Fruit fly (Drosophila melanogaster) whole organism, wandering third instar larva: Measurements from ENCODE around the gene Cyp1.
A peak's percentile ranks its signal among the peaks of the same experiment; 100 is the strongest.

Experiments used
- Abd-B ChIP-seq: fragments of >200 bp; optimal IDR thresholded peaks from 2 replicates; lab custom pipeline; 2017; ENCODE audit warnings: missing biosample characterization, missing genetic modification characterization
- CG32264 ChIP-seq: fragments of 200-800 bp; sonication (Bioruptor generic); optimal IDR thresholded peaks from 2 replicates; lab custom pipeline; 2016; ENCODE audit warnings: missing biosample characterization, missing genetic modification characterization
- CG9705 ChIP-seq: fragments of 200-800 bp; sonication (Bioruptor generic); optimal IDR thresholded peaks from 2 replicates; lab custom pipeline; 2018; ENCODE audit warnings: missing biosample characterization, mild to moderate bottlenecking, missing genetic modification characterization
- Dfd ChIP-seq: fragments of >200 bp; optimal IDR thresholded peaks from 2 replicates; lab custom pipeline; 2017; ENCODE audit warnings: missing biosample characterization, missing genetic modification characterization
- Dif ChIP-seq: fragments of 200-275, 200-300 bp; sonication (Bioruptor generic); optimal IDR thresholded peaks from 2 replicates; lab custom pipeline; 2018; ENCODE audit warnings: missing biosample characterization, missing genetic modification characterization; ENCODE audit not compliant: partially characterized antibody
- HLH106 ChIP-seq: fragments of 200-800 bp; optimal IDR thresholded peaks from 3 replicates; lab custom pipeline; 2019; ENCODE audit warnings: missing biosample characterization, mild to moderate bottlenecking, missing genetic modification characterization, moderate library complexity
- Hnf4 ChIP-seq: fragments of 200-800 bp; sonication (Bioruptor generic); optimal IDR thresholded peaks from 2 replicates; lab custom pipeline; 2016; ENCODE audit warnings: missing biosample characterization, mild to moderate bottlenecking, missing genetic modification characterization
- Hr78 ChIP-seq: fragments of >200 bp; optimal IDR thresholded peaks from 2 replicates; lab custom pipeline; 2017; ENCODE audit warnings: missing biosample characterization, missing genetic modification characterization
- Hr83 ChIP-seq: fragments of 200-300 bp; sonication (Bioruptor generic); optimal IDR thresholded peaks from 2 replicates; lab custom pipeline; 2016; ENCODE audit warnings: missing biosample characterization, mild to moderate bottlenecking, missing genetic modification characterization, moderate library complexity; ENCODE audit not compliant: poor library complexity, severe bottlenecking
- Jra ChIP-seq: sonication (Bioruptor generic); optimal IDR thresholded peaks from 2 replicates; lab custom pipeline; 2016; ENCODE audit warnings: missing biosample characterization, missing genetic modification characterization
- Mio ChIP-seq: sonication (Bioruptor generic); optimal IDR thresholded peaks from 2 replicates; lab custom pipeline; 2016; ENCODE audit warnings: missing biosample characterization, missing genetic modification characterization
- Myc ChIP-seq: fragments of >200 bp; optimal IDR thresholded peaks from 2 replicates; lab custom pipeline; 2017
- N ChIP-seq: fragments of >200 bp; optimal IDR thresholded peaks from 2 replicates; lab custom pipeline; 2018; ENCODE audit warnings: missing biosample characterization, missing external identifiers, missing genetic modification characterization
- OdsH ChIP-seq: fragments of 200-800 bp; sonication (Bioruptor generic); optimal IDR thresholded peaks from 2 replicates; lab custom pipeline; 2016; ENCODE audit warnings: missing biosample characterization, mild to moderate bottlenecking, missing genetic modification characterization
- Rel ChIP-seq, 2 experiments: fragments of 200-800 bp; sonication (Bioruptor generic) in 1 of 2; optimal IDR thresholded peaks; 2 replicates in 1 of 2; 3 replicates in 1 of 2; lab custom pipeline; 2016 to 2019; ENCODE audit warnings: mild to moderate bottlenecking in 2 of 2, missing biosample characterization in 2 of 2, missing genetic modification characterization in 2 of 2, moderate library complexity in 1 of 2
- Sp1 ChIP-seq: fragments of 200-800 bp; sonication (Bioruptor generic); optimal IDR thresholded peaks from 3 replicates; lab custom pipeline; 2019; ENCODE audit warnings: missing biosample characterization, mild to moderate bottlenecking, missing genetic modification characterization, moderate library complexity
- Vsx2 ChIP-seq: fragments of 200-300, 225-300 bp; sonication (Bioruptor generic); optimal IDR thresholded peaks from 2 replicates; lab custom pipeline; 2018; ENCODE audit warnings: missing biosample characterization, missing genetic modification characterization; ENCODE audit not compliant: partially characterized antibody
- br ChIP-seq: fragments of 200-800 bp; sonication (Bioruptor generic); optimal IDR thresholded peaks from 2 replicates; lab custom pipeline; 2016; ENCODE audit warnings: missing biosample characterization, missing genetic modification characterization
- brk ChIP-seq: fragments of 200-800 bp; sonication (Bioruptor generic); optimal IDR thresholded peaks from 2 replicates; lab custom pipeline; 2016; ENCODE audit warnings: missing biosample characterization, mild to moderate bottlenecking, missing genetic modification characterization
- dl ChIP-seq, 2 experiments: fragments of 175-275, 200-275 bp in 1 of 2; fragments of 200-275 bp in 1 of 2; sonication (Bioruptor generic); optimal IDR thresholded peaks; lab custom pipeline; 2018; ENCODE audit warnings: mild to moderate bottlenecking in 2 of 2, missing biosample characterization in 2 of 2, missing genetic modification characterization in 2 of 2, moderate library complexity in 2 of 2; ENCODE audit not compliant: partially characterized antibody in 2 of 2, insufficient read depth in 1 of 2
- dsf ChIP-seq: sonication (Bioruptor generic); optimal IDR thresholded peaks from 2 replicates; lab custom pipeline; 2016; ENCODE audit warnings: missing biosample characterization, missing genetic modification characterization, borderline replicate concordance
- ey ChIP-seq: fragments of 200-800 bp; sonication (Bioruptor generic); optimal IDR thresholded peaks from 2 replicates; lab custom pipeline; 2016; ENCODE audit warnings: missing biosample characterization, missing genetic modification characterization
- foxo ChIP-seq, 2 experiments: fragments of 200-800 bp; sonication (Bioruptor generic); optimal IDR thresholded peaks; 2 replicates in 1 of 2; 3 replicates in 1 of 2; lab custom pipeline; 2016 to 2017; ENCODE audit warnings: missing biosample characterization in 2 of 2, missing genetic modification characterization in 2 of 2
- fru ChIP-seq: fragments of 200-800 bp; sonication (Bioruptor generic); optimal IDR thresholded peaks from 3 replicates; lab custom pipeline; 2016; ENCODE audit warnings: missing biosample characterization, mild to moderate bottlenecking, missing genetic modification characterization
- h ChIP-seq: fragments of 200-800 bp; sonication (Bioruptor generic); optimal IDR thresholded peaks from 3 replicates; lab custom pipeline; 2016; ENCODE audit warnings: missing biosample characterization, mild to moderate bottlenecking, missing genetic modification characterization
- jim ChIP-seq: fragments of 175-275, 200-325 bp; sonication (Bioruptor generic); optimal IDR thresholded peaks from 2 replicates; lab custom pipeline; 2016; ENCODE audit warnings: missing biosample characterization, mild to moderate bottlenecking, missing genetic modification characterization
- pan ChIP-seq: fragments of >200 bp; optimal IDR thresholded peaks from 2 replicates; lab custom pipeline; 2017
- psq ChIP-seq: fragments of 200-800 bp; sonication (Bioruptor generic); optimal IDR thresholded peaks from 3 replicates; lab custom pipeline; 2017; ENCODE audit warnings: missing biosample characterization, mild to moderate bottlenecking, missing genetic modification characterization, moderate library complexity
- rgr ChIP-seq: fragments of 200-800 bp; sonication (Bioruptor generic); optimal IDR thresholded peaks from 3 replicates; lab custom pipeline; 2016; ENCODE audit warnings: missing biosample characterization, mild to moderate bottlenecking, missing genetic modification characterization
- sage ChIP-seq: fragments of 200-800 bp; sonication (Bioruptor generic); optimal IDR thresholded peaks from 2 replicates; lab custom pipeline; 2016; ENCODE audit warnings: missing biosample characterization, mild to moderate bottlenecking, missing genetic modification characterization
- sv ChIP-seq: fragments of 200-800 bp; sonication (Bioruptor generic); optimal IDR thresholded peaks from 3 replicates; lab custom pipeline; 2016; ENCODE audit warnings: missing biosample characterization, missing genetic modification characterization
- tai ChIP-seq: sonication (Bioruptor generic); optimal IDR thresholded peaks from 2 replicates; lab custom pipeline; 2016; ENCODE audit warnings: missing biosample characterization, missing genetic modification characterization
- usp ChIP-seq: fragments of >200 bp; optimal IDR thresholded peaks from 2 replicates; lab custom pipeline; 2017; ENCODE audit warnings: missing biosample characterization, missing genetic modification characterization
- woc ChIP-seq: sonication (Bioruptor generic); optimal IDR thresholded peaks from 2 replicates; lab custom pipeline; 2016; ENCODE audit warnings: missing biosample characterization, mild to moderate bottlenecking, missing genetic modification characterization

Gene Cyp1

DNA sequence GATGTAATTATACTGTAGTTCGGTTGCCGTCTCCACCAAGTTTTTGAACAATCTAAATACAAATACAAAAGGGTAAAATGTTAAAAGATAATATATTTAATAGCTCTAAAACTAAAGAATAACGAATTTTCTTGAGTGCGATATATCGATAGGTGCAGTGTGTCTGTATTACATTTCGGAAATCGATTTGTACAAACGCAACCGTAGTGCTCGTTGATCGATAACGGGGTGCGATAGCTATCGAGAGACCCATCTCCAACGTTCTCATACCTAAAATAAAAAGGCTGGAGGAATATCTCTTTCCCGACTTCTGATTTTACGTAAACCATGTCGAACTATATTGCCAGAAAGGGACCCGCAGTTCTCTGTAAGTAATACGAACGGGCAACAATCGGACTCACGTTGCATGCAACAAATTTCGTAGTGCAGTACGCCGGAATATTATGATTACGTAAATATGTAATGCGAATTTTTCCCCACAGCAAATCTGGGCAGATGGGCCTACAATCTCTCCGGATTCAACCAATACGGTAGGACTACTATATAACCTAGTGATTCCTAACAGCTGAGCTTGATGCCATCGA lies 34.0 kb downstream of the Cyp1 start, which contains the start of gene UQCR-14 (continued):
- TF ChIP-seq Hnf4 (GFP tag; lab: Kevin White, UChicago) = peak; percentile 49
- no peak for TF ChIP-seq Dif
- no peak for TF ChIP-seq sv (GFP tag; lab: Kevin White, UChicago)
- TF ChIP-seq brk (GFP tag; lab: Kevin White, UChicago) = no peak
- no peak for TF ChIP-seq usp
- TF ChIP-seq foxo (GFP tag; optimal IDR thresholded peaks at IDR 0.05; lab: Kevin White, UChicago) = peak in 1 of 2 experiments; percentile 42
- TF ChIP-seq, all 38 proteins: peak for 13

DNA sequence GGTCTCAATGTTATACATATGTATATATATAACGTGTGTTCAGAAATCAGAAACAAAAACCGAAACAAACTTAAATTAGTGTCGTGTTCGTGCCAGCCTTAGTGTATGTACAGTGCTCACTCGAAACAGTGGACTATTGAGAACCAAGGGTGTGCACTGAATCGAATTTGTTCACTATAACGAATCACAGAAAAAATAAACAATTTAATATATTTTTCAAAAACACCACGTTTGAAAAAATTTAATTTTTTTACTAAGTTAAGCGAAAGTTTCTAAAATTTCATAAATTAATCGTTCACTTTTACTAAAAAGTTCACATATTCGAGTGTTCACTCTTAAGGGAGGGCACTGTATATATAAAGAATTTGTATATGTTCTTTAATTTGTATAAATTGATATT lies 35.0 kb downstream of the Cyp1 start:
- TF ChIP-seq fru (GFP tag; lab: Kevin White, UChicago) (peak; percentile 33), Vsx2 (no peak), Sp1 (peak; percentile 6), OdsH (GFP tag; lab: Kevin White, UChicago) (peak; percentile 15), br (GFP tag; lab: Kevin White, UChicago) (peak; percentile 2), ey (GFP tag; lab: Kevin White, UChicago) (peak; percentile 1), h (peak; percentile 25), foxo (GFP tag; optimal IDR thresholded peaks at IDR 0.05; lab: Kevin White, UChicago) (peak in 1 of 2 experiments; percentile 42), Hnf4 (GFP tag; lab: Kevin White, UChicago) (no peak), HLH106 (tag; lab: Kevin White, UChicago) (peak; percentile 35), rgr (GFP tag; lab: Kevin White, UChicago) (peak; percentile 19)

DNA sequence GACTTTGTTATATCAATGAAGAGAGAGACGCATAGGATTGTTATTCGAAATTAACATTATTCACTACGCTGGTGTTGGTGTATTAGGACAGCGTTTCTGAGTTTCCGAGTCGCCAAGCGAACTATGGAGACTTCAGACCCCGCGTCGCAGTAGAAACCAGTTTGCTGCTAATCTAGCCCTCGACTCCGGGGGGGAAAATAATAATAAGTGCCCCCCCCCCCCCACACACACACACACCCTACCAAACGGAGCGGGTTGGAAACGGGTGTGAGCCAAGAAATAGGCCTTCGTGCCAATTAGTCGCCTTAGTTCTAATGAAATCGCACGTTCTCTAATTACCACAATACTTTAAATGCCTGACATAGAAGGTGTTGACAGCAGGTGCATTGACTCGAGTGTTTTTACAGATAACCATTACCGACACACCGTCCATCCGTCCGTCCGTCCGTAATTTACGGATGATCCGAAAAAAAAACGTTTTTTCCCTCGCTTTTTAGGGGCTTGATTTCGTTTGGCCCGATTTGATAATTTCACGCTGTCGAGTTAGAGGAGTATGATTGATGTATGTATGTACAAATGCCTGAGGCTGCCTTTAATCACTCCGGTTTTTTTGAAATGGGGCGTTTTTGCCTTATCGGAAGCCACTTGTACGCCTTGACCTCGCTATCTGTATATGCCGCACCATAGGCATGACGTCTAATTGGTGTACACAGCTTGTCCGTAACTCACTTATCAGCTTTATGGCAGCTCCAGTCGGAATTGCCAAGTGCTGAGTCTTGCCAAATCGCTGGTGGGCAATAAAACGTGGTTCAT lies 38.2 kb downstream of the Cyp1 start:
- TF ChIP-seq h (peak; percentile 27), Rel (GFP tag; optimal IDR thresholded peaks at IDR 0.05; lab: Kevin White, UChicago) (peak; percentile 47), Rel (tag; optimal IDR thresholded peaks at IDR 0.05; lab: Kevin White, UChicago) (peak; percentile 81), Vsx2 (no peak), br (GFP tag; lab: Kevin White, UChicago) (no peak), Hr78 (GFP tag; lab: Kevin White, UChicago) (no peak)
- TF ChIP-seq, all 38 proteins: peak for 2

DNA sequence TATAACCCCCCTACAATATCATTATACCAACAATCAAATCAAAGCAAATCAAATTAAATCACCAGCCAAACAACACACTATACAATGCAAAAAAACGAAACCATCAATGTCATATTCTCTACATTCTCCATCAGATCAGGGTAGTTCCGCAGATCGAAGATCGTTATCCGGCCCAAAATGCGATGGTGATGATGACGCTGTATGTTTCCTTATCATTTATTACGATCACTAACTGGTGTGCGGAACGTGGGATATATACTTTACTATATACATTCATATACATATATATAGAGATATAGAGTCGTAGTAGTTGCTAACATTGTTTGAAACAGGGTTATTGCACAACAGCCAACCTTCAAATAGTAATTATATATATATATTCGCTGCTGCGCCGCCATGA lies 38.9 kb downstream of the Cyp1 start:
- TF ChIP-seq woc = no peak
- TF ChIP-seq Sp1 = no peak
- TF ChIP-seq N (GFP tag; lab: Kevin White, UChicago) = no peak
- TF ChIP-seq br (GFP tag; lab: Kevin White, UChicago) = no peak
- no peak for TF ChIP-seq rgr (GFP tag; lab: Kevin White, UChicago)
- TF ChIP-seq Dif = no peak
- TF ChIP-seq dsf = no peak
- TF ChIP-seq Hnf4 (GFP tag; lab: Kevin White, UChicago) = no peak
- TF ChIP-seq Mio (GFP tag; lab: Kevin White, UChicago) = no peak

DNA sequence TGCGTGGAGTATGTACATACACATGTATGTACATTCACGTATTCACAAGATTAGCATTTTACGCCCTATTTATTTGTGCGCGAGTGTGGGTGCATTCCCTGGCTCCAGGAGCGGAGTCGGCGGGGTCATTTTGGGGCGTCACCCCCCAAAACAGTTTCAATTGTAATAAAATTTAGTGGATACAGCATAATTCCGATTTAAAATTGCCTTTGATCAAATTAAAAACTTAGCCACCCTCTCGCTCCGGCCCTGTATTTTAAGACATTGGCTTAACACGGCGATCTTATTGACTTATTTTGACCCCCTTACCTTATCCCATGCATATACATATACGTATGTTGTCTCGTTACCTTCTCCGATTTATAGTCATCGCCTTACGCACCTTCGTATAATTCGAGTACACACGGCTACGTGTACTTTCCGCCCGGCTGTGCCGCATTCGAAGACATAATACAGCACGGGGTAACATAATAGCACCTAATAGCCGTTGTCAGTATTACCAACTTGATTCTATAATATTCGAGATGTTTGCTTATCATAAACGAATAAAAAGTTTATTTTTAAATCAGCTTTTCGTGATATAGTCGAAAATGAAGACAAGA lies 40.7 kb downstream of the Cyp1 start:
- TF ChIP-seq br (GFP tag; lab: Kevin White, UChicago) = peak; percentile 86
- TF ChIP-seq OdsH (GFP tag; lab: Kevin White, UChicago) = peak; percentile 82
- peak; percentile 85 for TF ChIP-seq tai (GFP tag; lab: Kevin White, UChicago)
- peak; percentile 89 for TF ChIP-seq rgr (GFP tag; lab: Kevin White, UChicago)
- TF ChIP-seq dsf = no peak
- TF ChIP-seq Vsx2 = no peak
- no peak for TF ChIP-seq brk (GFP tag; lab: Kevin White, UChicago)
- no peak for TF ChIP-seq usp
- peak; percentile 82 for TF ChIP-seq CG9705
- peak; percentile 92 for TF ChIP-seq h
- peak; percentile 66 for TF ChIP-seq Jra (GFP tag; lab: Kevin White, UChicago)
- peak; percentile 86 for TF ChIP-seq Sp1
- TF ChIP-seq Hr83 (GFP tag; lab: Kevin White, UChicago) = peak; percentile 65
- TF ChIP-seq woc = peak; percentile 48
- TF ChIP-seq sv (GFP tag; lab: Kevin White, UChicago) = peak; percentile 68
- TF ChIP-seq pan = no peak
- no peak for TF ChIP-seq Dfd (GFP tag; lab: Kevin White, UChicago)
- peak; percentile 69 for TF ChIP-seq Mio (GFP tag; lab: Kevin White, UChicago)
- TF ChIP-seq Hr78 (GFP tag; lab: Kevin White, UChicago) = no peak
- TF ChIP-seq HLH106 (tag; lab: Kevin White, UChicago) = peak; percentile 93
- TF ChIP-seq jim (GFP tag; lab: Kevin White, UChicago) = peak; percentile 8
- peak; percentile 94 for TF ChIP-seq fru (GFP tag; lab: Kevin White, UChicago)
- TF ChIP-seq ey (GFP tag; lab: Kevin White, UChicago) = peak; percentile 91
- peak; percentile 67 for TF ChIP-seq psq (GFP tag; lab: Kevin White, UChicago)
- no peak for TF ChIP-seq dl (GFP tag; optimal IDR thresholded peaks at IDR 0.05; lab: Kevin White, UChicago; ENCODE audit: insufficient read depth in 1 of 2, partially characterized antibody in 2 of 2)
- TF ChIP-seq foxo (GFP tag; optimal IDR thresholded peaks at IDR 0.05; lab: Kevin White, UChicago) = peak in 1 of 2 experiments; percentile 97
- no peak for TF ChIP-seq Abd-B (GFP tag; lab: Kevin White, UChicago)
- TF ChIP-seq sage (GFP tag; lab: Kevin White, UChicago) = peak; percentile 61
- TF ChIP-seq Hnf4 (GFP tag; lab: Kevin White, UChicago) = peak; percentile 88
- no peak for TF ChIP-seq Rel (GFP tag; optimal IDR thresholded peaks at IDR 0.05; lab: Kevin White, UChicago)
- TF ChIP-seq Rel (tag; optimal IDR thresholded peaks at IDR 0.05; lab: Kevin White, UChicago) = peak; percentile 89
- TF ChIP-seq Myc (lab: Kevin White, UChicago) = no peak
- peak; percentile 73 for TF ChIP-seq CG32264 (GFP tag; lab: Kevin White, UChicago)
